Fruit fly (Drosophila melanogaster): Measurements from ENCODE around the gene Nepl3.

- TF ChIP-seq insv (optimal IDR thresholded peaks at IDR 0.05), result no peak
- no peak for TF ChIP-seq h (optimal IDR thresholded peaks at IDR 0.05)
- no peak for TF ChIP-seq Myc (optimal IDR thresholded peaks at IDR 0.05)
- no peak for TF ChIP-seq psq (optimal IDR thresholded peaks at IDR 0.05)
Observed at dm6 chr2L:5103733-5104132, 45.7 kb upstream of the Nepl3 start.
